Worm (Caenorhabditis elegans) whole organism, young adult: Measurements from ENCODE around the gene Y56A3A.41.
A peak's percentile ranks its signal among the peaks of the same experiment; 100 is the strongest.

Experiments used
- B0035.1 ChIP-seq: sonication (generic microtip); optimal IDR thresholded peaks from 2 replicates; lab custom pipeline; 2016; ENCODE audit warnings: missing genetic modification characterization, mild to moderate bottlenecking, missing compliant biosample characterization, missing genotype, missing genetic modification reagents
- B0336.3 ChIP-seq: fragments of 200-800 bp; sonication (Bioruptor generic); IDR thresholded peaks from 2 replicates; pipeline ENCODE4 v1.3.6; 2022; ENCODE audit warnings: missing genetic modification characterization, missing compliant biosample characterization
- C06A6.2 ChIP-seq: fragments of 200-800 bp; sonication (Bioruptor generic); conservative IDR thresholded peaks from 2 replicates; pipeline ENCODE4 v1.3.6; 2022; ENCODE audit warnings: missing genetic modification characterization, missing compliant biosample characterization
- F23B12.7 ChIP-seq: sonication (generic microtip); optimal IDR thresholded peaks from 2 replicates; lab custom pipeline; 2017; ENCODE audit warnings: missing genetic modification characterization, mild to moderate bottlenecking, missing compliant biosample characterization, antibody characterized with exemption, moderate library complexity; ENCODE audit not compliant: insufficient read depth
- F33H1.4 ChIP-seq: fragments of 200-800 bp; sonication (Bioruptor generic); IDR thresholded peaks from 2 replicates; pipeline ENCODE4 v1.3.6; 2022; ENCODE audit warnings: missing genetic modification reagents, missing genetic modification characterization, missing compliant biosample characterization
- F55B11.4 ChIP-seq: sonication (generic microtip); optimal IDR thresholded peaks from 2 replicates; lab custom pipeline; 2016; ENCODE audit warnings: missing compliant biosample characterization, missing genetic modification characterization, borderline replicate concordance; ENCODE audit not compliant: insufficient read depth
- T07F8.4 ChIP-seq: sonication (generic microtip); optimal IDR thresholded peaks from 2 replicates; lab custom pipeline; 2016; ENCODE audit warnings: mild to moderate bottlenecking, missing genetic modification characterization, moderate library complexity, missing compliant biosample characterization
- Y56A3A.18 ChIP-seq: fragments of 200-800 bp; sonication (Bioruptor generic); IDR thresholded peaks from 2 replicates; pipeline ENCODE4 v1.3.6; 2022; ENCODE audit warnings: missing genetic modification reagents, missing genetic modification characterization, missing compliant biosample characterization
- Y67H2A.10 ChIP-seq: fragments of 200-800 bp; sonication (Bioruptor generic); conservative IDR thresholded peaks from 2 replicates; pipeline ENCODE4 v1.3.6; 2022; ENCODE audit warnings: missing genetic modification reagents, missing genetic modification characterization, missing compliant biosample characterization
- ZK185.1 ChIP-seq: sonication (generic microtip); optimal IDR thresholded peaks from 2 replicates; lab custom pipeline; 2016; ENCODE audit warnings: mild to moderate bottlenecking, missing genetic modification characterization, missing compliant biosample characterization; ENCODE audit not compliant: poor library complexity, severe bottlenecking
- ama-1 ChIP-seq, 3 experiments: fragments of 150-350 bp in 1 of 3; sonication (generic microtip) in 2 of 3; optimal IDR thresholded peaks; 2 replicates each; lab custom pipeline; 2014 to 2018; ENCODE audit warnings: missing biosample characterization in 2 of 3, missing genetic modification characterization in 2 of 3, missing genetic modification reagents in 2 of 3
- aptf-2 ChIP-seq: fragments of 200-800 bp; sonication (Bioruptor generic); conservative IDR thresholded peaks from 2 replicates; pipeline ENCODE4 v1.3.6; 2022; ENCODE audit warnings: missing genetic modification reagents, missing genetic modification characterization, missing compliant biosample characterization
- aptf-3 ChIP-seq: fragments of 200-800 bp; sonication (Bioruptor generic); IDR thresholded peaks from 2 replicates; pipeline ENCODE4 v1.3.6; 2022; ENCODE audit warnings: missing genetic modification characterization, missing compliant biosample characterization
- die-1 ChIP-seq: sonication (generic microtip); optimal IDR thresholded peaks from 2 replicates; lab custom pipeline; 2016; ENCODE audit warnings: missing genotype, mild to moderate bottlenecking, missing genetic modification characterization, missing compliant biosample characterization
- efl-1 ChIP-seq: fragments of 150-350 bp; optimal IDR thresholded peaks from 2 replicates; lab custom pipeline; 2014; ENCODE audit warnings: missing biosample characterization, missing genetic modification reagents, missing genetic modification characterization
- egl-44 ChIP-seq: fragments of 200-800 bp; sonication (Bioruptor generic); IDR thresholded peaks from 2 replicates; pipeline ENCODE4 v1.3.6; 2022; ENCODE audit warnings: missing genetic modification reagents, missing genetic modification characterization, missing compliant biosample characterization
- egrh-3 ChIP-seq: fragments of 200-800 bp; sonication (Bioruptor generic); IDR thresholded peaks from 2 replicates; pipeline ENCODE4 v1.3.6; 2022; ENCODE audit warnings: missing genetic modification reagents, missing genetic modification characterization, missing compliant biosample characterization
- gei-17 ChIP-seq: fragments of 200-800 bp; sonication (Bioruptor generic); optimal IDR thresholded peaks from 2 replicates; lab custom pipeline; 2018; ENCODE audit warnings: mild to moderate bottlenecking, missing genetic modification characterization, missing compliant biosample characterization
- lin-26 ChIP-seq: fragments of 200-800 bp; sonication (Bioruptor generic); IDR thresholded peaks from 2 replicates; pipeline ENCODE4 v1.3.6; 2022; ENCODE audit warnings: missing genetic modification reagents, missing genetic modification characterization, missing compliant biosample characterization
- lir-1 ChIP-seq: fragments of 200-800 bp; sonication (Bioruptor generic); conservative IDR thresholded peaks from 2 replicates; pipeline ENCODE4 v1.3.6; 2022; ENCODE audit warnings: missing genetic modification reagents, missing genetic modification characterization, missing compliant biosample characterization
- madf-10 ChIP-seq: sonication (generic microtip); optimal IDR thresholded peaks from 2 replicates; lab custom pipeline; 2016; ENCODE audit warnings: mild to moderate bottlenecking, missing genetic modification characterization, missing compliant biosample characterization
- mcd-1 ChIP-seq: fragments of 200-800 bp; sonication (Bioruptor generic); IDR thresholded peaks from 2 replicates; pipeline ENCODE4 v1.3.6; 2022; ENCODE audit warnings: missing genetic modification reagents, missing genetic modification characterization, missing compliant biosample characterization
- nfya-2 ChIP-seq: fragments of 200-800 bp; sonication (Bioruptor generic); IDR thresholded peaks from 2 replicates; pipeline ENCODE4 v1.3.6; 2022; ENCODE audit warnings: missing genetic modification reagents, missing genetic modification characterization, missing compliant biosample characterization
- pbrm-1 ChIP-seq: fragments of 200-800 bp; sonication (Bioruptor generic); IDR thresholded peaks from 2 replicates; pipeline ENCODE4 v1.3.6; 2022; ENCODE audit warnings: missing genetic modification reagents, missing genetic modification characterization, missing compliant biosample characterization
- rcor-1 ChIP-seq: fragments of 200-800 bp; sonication (Bioruptor generic); IDR thresholded peaks from 2 replicates; pipeline ENCODE4 v1.3.6; 2022; ENCODE audit warnings: missing genetic modification reagents, missing genetic modification characterization, missing compliant biosample characterization
- rpc-1 ChIP-seq, 2 experiments: fragments of 150-350 bp in 1 of 2; sonication (generic microtip) in 1 of 2; optimal IDR thresholded peaks; 2 replicates each; lab custom pipeline; 2014 to 2018; ENCODE audit warnings: missing biosample characterization in 1 of 2, missing genetic modification characterization in 1 of 2, missing genetic modification reagents in 1 of 2, missing genotype in 1 of 2
- sdz-38 ChIP-seq: sonication (generic microtip); optimal IDR thresholded peaks from 2 replicates; lab custom pipeline; 2016; ENCODE audit warnings: missing genotype, missing genetic modification characterization, missing compliant biosample characterization
- snpc-3.4 ChIP-seq: sonication (generic microtip); optimal IDR thresholded peaks from 2 replicates; lab custom pipeline; 2017; ENCODE audit warnings: missing genetic modification characterization, mild to moderate bottlenecking, missing compliant biosample characterization, antibody characterized with exemption, moderate library complexity, missing genotype, missing genetic modification reagents
- somi-1 ChIP-seq: fragments of 200-800 bp; sonication (Bioruptor generic); optimal IDR thresholded peaks from 2 replicates; lab custom pipeline; 2018; ENCODE audit warnings: mild to moderate bottlenecking, missing genetic modification characterization, missing compliant biosample characterization
- tbx-9 ChIP-seq: sonication (generic microtip); optimal IDR thresholded peaks from 2 replicates; lab custom pipeline; 2016; ENCODE audit warnings: borderline replicate concordance, missing genetic modification characterization, inconsistent platforms, missing compliant biosample characterization
- tlf-1 ChIP-seq: fragments of 200-800 bp; sonication (Bioruptor generic); optimal IDR thresholded peaks from 2 replicates; lab custom pipeline; 2018; ENCODE audit warnings: mild to moderate bottlenecking, missing genetic modification characterization, missing compliant biosample characterization
- zfh-2 ChIP-seq: fragments of 200-800 bp; sonication (Bioruptor generic); conservative IDR thresholded peaks from 2 replicates; pipeline ENCODE4 v1.3.6; 2022; ENCODE audit warnings: missing genetic modification reagents, missing genetic modification characterization, missing compliant biosample characterization
- ztf-18 ChIP-seq: sonication (generic microtip); optimal IDR thresholded peaks from 2 replicates; lab custom pipeline; 2016; ENCODE audit warnings: missing genotype, mild to moderate bottlenecking, missing genetic modification characterization, missing compliant biosample characterization

The Y56A3A.41 gene

ce11 chrIII:11892939-11893338 lies at the start of gene Y56A3A.41:
Y56A3A.41 (minus strand) TSS chrIII:11893039.
- TF ChIP-seq B0035.1, result no peak
- no peak for TF ChIP-seq madf-10 (tag; lab: Kevin White, UChicago)
- TF ChIP-seq lir-1 (GFP tag; lab: Robert Waterston, UW), result no peak
- no peak for TF ChIP-seq pbrm-1 (GFP tag; lab: Robert Waterston, UW)
- no peak for TF ChIP-seq rpc-1 (optimal IDR thresholded peaks at IDR 0.05; lab: Kevin White, UChicago)
- TF ChIP-seq rpc-1 (tag; optimal IDR thresholded peaks at IDR 0.05; lab: Kevin White, UChicago), result no peak
- no peak for TF ChIP-seq rcor-1 (GFP tag; lab: Robert Waterston, UW)
- TF ChIP-seq mcd-1, result no peak
- TF ChIP-seq ZK185.1 (tag; lab: Kevin White, UChicago), result no peak
- TF ChIP-seq snpc-3.4 (tag; lab: Kevin White, UChicago), result no peak
- TF ChIP-seq egrh-3 (GFP tag; lab: Robert Waterston, UW), result no peak
- no peak for TF ChIP-seq F23B12.7
- TF ChIP-seq, all 124 proteins: peak for 0

ce11 chrIII:11940008-11940407 lies 47.2 kb upstream of the Y56A3A.41 start:
- peak; percentile 69 for TF ChIP-seq F33H1.4
- TF ChIP-seq, all 124 proteins: peak for 1; not testable (repeated sequence) for 123

ce11 chrIII:11939238-11939637 lies 46.4 kb upstream of the Y56A3A.41 start:
- peak; percentile 58; the same call in 1 of the 2 replicates for TF ChIP-seq F33H1.4

ce11 chrIII:11938525-11938924 lies 45.7 kb upstream of the Y56A3A.41 start:
- TF ChIP-seq somi-1 (GFP tag; lab: Kevin White, UChicago), result no peak
- no peak for TF ChIP-seq gei-17 (GFP tag; lab: Kevin White, UChicago)
- no peak for TF ChIP-seq egl-44 (GFP tag; lab: Robert Waterston, UW)
- no peak for TF ChIP-seq F55B11.4 (tag; lab: Kevin White, UChicago)
- TF ChIP-seq B0336.3 (GFP tag; lab: Robert Waterston, UW), result no peak
- TF ChIP-seq efl-1 (GFP tag; lab: Kevin White, UChicago), result no peak
- TF ChIP-seq aptf-2 (GFP tag; lab: Robert Waterston, UW), result no peak
- TF ChIP-seq Y56A3A.18 (GFP tag; lab: Robert Waterston, UW), result no peak
- no peak for TF ChIP-seq T07F8.4 (tag; lab: Kevin White, UChicago)
- no peak for TF ChIP-seq ztf-18 (tag; lab: Kevin White, UChicago)
- TF ChIP-seq nfya-2, result no peak
- no peak for TF ChIP-seq lin-26 (GFP tag; lab: Robert Waterston, UW)
- TF ChIP-seq rcor-1 (GFP tag; lab: Robert Waterston, UW), result no peak
- no peak for TF ChIP-seq sdz-38
- TF ChIP-seq Y67H2A.10, result no peak
- TF ChIP-seq tbx-9 (tag; lab: Kevin White, UChicago), result no peak
- TF ChIP-seq ama-1 (optimal IDR thresholded peaks at IDR 0.05; lab: Kevin White, UChicago), result no peak
- TF ChIP-seq ama-1 (GFP tag; optimal IDR thresholded peaks at IDR 0.05; lab: Kevin White, UChicago), result no peak

- TF ChIP-seq C06A6.2 (GFP tag; lab: Robert Waterston, UW) (no peak), tlf-1 (GFP tag; lab: Kevin White, UChicago) (no peak), die-1 (tag; lab: Kevin White, UChicago) (no peak), aptf-3 (GFP tag; lab: Robert Waterston, UW) (no peak), ama-1 (optimal IDR thresholded peaks at IDR 0.05; lab: Kevin White, UChicago) (no peak), ama-1 (GFP tag; optimal IDR thresholded peaks at IDR 0.05; lab: Kevin White, UChicago) (no peak), zfh-2 (0 out of 2 replicates have a peak, but pooled peaks have one; percentile 22)
These were observed 45.1 kb upstream of the Y56A3A.41 start for ce11 chrIII:11937911-11938310.
